Worm (Caenorhabditis elegans) whole organism, L1 larva: ENCODE results near the gene ZK380.2.
A peak's percentile ranks its signal among the peaks of the same experiment; 100 is the strongest.

ENCODE experiments used
- C04F5.9 ChIP-seq: sonication (generic microtip); optimal IDR thresholded peaks from 2 replicates; lab custom pipeline; 2016; ENCODE audit warnings: missing genetic modification characterization, missing compliant biosample characterization
- C16A3.4 ChIP-seq: fragments of 150-350 bp; optimal IDR thresholded peaks from 2 replicates; lab custom pipeline; 2014; ENCODE audit warnings: missing biosample characterization, missing genetic modification characterization
- C34B4.2 ChIP-seq: sonication (generic microtip); optimal IDR thresholded peaks from 2 replicates; lab custom pipeline; 2017; ENCODE audit warnings: mild to moderate bottlenecking, missing genetic modification characterization, missing compliant biosample characterization
- Y116A8C.19 ChIP-seq: sonication (generic microtip); optimal IDR thresholded peaks from 2 replicates; lab custom pipeline; 2016; ENCODE audit warnings: missing compliant biosample characterization, missing genetic modification characterization, borderline replicate concordance
- blmp-1 ChIP-seq: fragments of 150-350 bp; optimal IDR thresholded peaks from 2 replicates; lab custom pipeline; 2014; ENCODE audit warnings: missing biosample characterization, missing genetic modification characterization
- dpl-1 ChIP-seq, 3 experiments: fragments of 150-350 bp in 2 of 3; sonication (generic microtip) in 1 of 3; optimal IDR thresholded peaks; 2 replicates each; lab custom pipeline; 2014 to 2017; ENCODE audit warnings: missing biosample characterization in 3 of 3, missing genetic modification characterization in 3 of 3, missing genetic modification reagents in 3 of 3
- efl-3 ChIP-seq: fragments of 200-800 bp; sonication (Bioruptor generic); optimal IDR thresholded peaks from 2 replicates; lab custom pipeline; 2018; ENCODE audit warnings: mild to moderate bottlenecking, missing genetic modification characterization, missing compliant biosample characterization
- elt-3 ChIP-seq, 6 experiments: fragments of 150-350 bp in 1 of 6; sonication (generic microtip); optimal IDR thresholded peaks; 2 replicates each; lab custom pipeline; 2017 to 2018; ENCODE audit warnings: missing biosample characterization in 6 of 6, missing genetic modification characterization in 6 of 6, inconsistent platforms in 1 of 6
- ets-5 ChIP-seq: fragments of 200-800 bp; sonication (Bioruptor generic); IDR thresholded peaks from 2 replicates; pipeline ENCODE4 v1.3.6; 2022; ENCODE audit warnings: missing genetic modification characterization, missing compliant biosample characterization
- fkh-8 ChIP-seq: sonication (generic microtip); optimal IDR thresholded peaks from 2 replicates; lab custom pipeline; 2016; ENCODE audit warnings: mild to moderate bottlenecking, missing genetic modification characterization, missing compliant biosample characterization
- fos-1 ChIP-seq: fragments of 150-350 bp; optimal IDR thresholded peaks from 2 replicates; lab custom pipeline; 2014; ENCODE audit warnings: missing biosample characterization, missing genetic modification characterization
- hlh-4 ChIP-seq: sonication (generic microtip); optimal IDR thresholded peaks from 2 replicates; lab custom pipeline; 2016; ENCODE audit warnings: mild to moderate bottlenecking, missing genetic modification characterization, missing compliant biosample characterization
- isw-1 ChIP-seq: fragments of 200-800 bp; sonication (Bioruptor generic); IDR thresholded peaks from 2 replicates; pipeline ENCODE4 v1.3.6; 2022; ENCODE audit warnings: missing genetic modification characterization, missing compliant biosample characterization
- jun-1 ChIP-seq: fragments of 150-350 bp; optimal IDR thresholded peaks from 2 replicates; lab custom pipeline; 2014; ENCODE audit warnings: missing biosample characterization, missing genetic modification reagents, missing genetic modification characterization
- lin-13 ChIP-seq: fragments of 150-350 bp; optimal IDR thresholded peaks from 2 replicates; lab custom pipeline; 2014; ENCODE audit warnings: missing biosample characterization, missing genetic modification reagents, missing genetic modification characterization
- lin-14 ChIP-seq: fragments of 200-800 bp; sonication (Bioruptor generic); optimal IDR thresholded peaks from 2 replicates; lab custom pipeline; 2018; ENCODE audit warnings: mild to moderate bottlenecking, missing genetic modification characterization, moderate library complexity, missing compliant biosample characterization
- lin-15B ChIP-seq: fragments of 150-350 bp; sonication (generic microtip); optimal IDR thresholded peaks from 3 replicates; lab custom pipeline; 2014; ENCODE audit warnings: missing biosample characterization, missing genetic modification characterization
- mdl-1 ChIP-seq, 2 experiments: fragments of 150-350 bp; optimal IDR thresholded peaks; 2 replicates each; lab custom pipeline; 2014 to 2017; ENCODE audit warnings: missing biosample characterization in 2 of 2, missing genetic modification characterization in 2 of 2, inconsistent platforms in 1 of 2
- mep-1 ChIP-seq: fragments of 150-350 bp; optimal IDR thresholded peaks from 2 replicates; lab custom pipeline; 2014; ENCODE audit warnings: missing biosample characterization, missing genetic modification characterization
- nhr-237 ChIP-seq: fragments of 150-350 bp; optimal IDR thresholded peaks from 2 replicates; lab custom pipeline; 2014; ENCODE audit warnings: missing biosample characterization, missing genetic modification characterization
- nhr-28 ChIP-seq: fragments of 150-350 bp; optimal IDR thresholded peaks from 2 replicates; lab custom pipeline; 2014; ENCODE audit warnings: missing biosample characterization, missing genetic modification characterization
- nhr-47 ChIP-seq: sonication (generic microtip); optimal IDR thresholded peaks from 2 replicates; lab custom pipeline; 2016; ENCODE audit warnings: mild to moderate bottlenecking, missing genetic modification characterization, moderate library complexity, missing compliant biosample characterization
- nhr-71 ChIP-seq: sonication (generic microtip); optimal IDR thresholded peaks from 2 replicates; lab custom pipeline; 2016; ENCODE audit warnings: mild to moderate bottlenecking, missing genetic modification characterization, moderate library complexity, missing compliant biosample characterization
- nhr-76 ChIP-seq: sonication (generic microtip); optimal IDR thresholded peaks from 2 replicates; lab custom pipeline; 2017; ENCODE audit warnings: missing biosample characterization, missing genetic modification characterization
- pax-3 ChIP-seq: fragments of 200-800 bp; sonication (Bioruptor generic); optimal IDR thresholded peaks from 2 replicates; lab custom pipeline; 2018; ENCODE audit warnings: mild to moderate bottlenecking, missing genetic modification characterization, moderate library complexity, missing compliant biosample characterization
- pqm-1 ChIP-seq: sonication (generic microtip); optimal IDR thresholded peaks from 3 replicates; lab custom pipeline; 2017; ENCODE audit warnings: missing biosample characterization, missing genetic modification characterization
- rnt-1 ChIP-seq: sonication (generic microtip); optimal IDR thresholded peaks from 2 replicates; lab custom pipeline; 2016; ENCODE audit warnings: mild to moderate bottlenecking, missing genetic modification characterization, moderate library complexity, missing compliant biosample characterization
- skn-1 ChIP-seq: fragments of 150-350 bp; optimal IDR thresholded peaks from 2 replicates; lab custom pipeline; 2014; ENCODE audit warnings: missing biosample characterization, missing genetic modification characterization
- snpc-4 ChIP-seq: fragments of 150-350 bp; optimal IDR thresholded peaks from 2 replicates; lab custom pipeline; 2014; ENCODE audit warnings: missing biosample characterization, missing genetic modification characterization
- snu-23 ChIP-seq: sonication (generic microtip); optimal IDR thresholded peaks from 2 replicates; lab custom pipeline; 2016; ENCODE audit warnings: missing genetic modification characterization, missing compliant biosample characterization
- tlp-1 ChIP-seq: fragments of 150-350 bp; optimal IDR thresholded peaks from 2 replicates; lab custom pipeline; 2014; ENCODE audit warnings: missing biosample characterization, missing genetic modification characterization
- unc-62 ChIP-seq: fragments of 150-350 bp; optimal IDR thresholded peaks from 2 replicates; lab custom pipeline; 2014; ENCODE audit warnings: missing biosample characterization, missing genetic modification reagents, missing genetic modification characterization
- unc-86 ChIP-seq: sonication (generic microtip); optimal IDR thresholded peaks from 2 replicates; lab custom pipeline; 2016; ENCODE audit warnings: missing genetic modification characterization, missing compliant biosample characterization
- unc-98 ChIP-seq: fragments of 200-800 bp; sonication (Bioruptor generic); IDR thresholded peaks from 2 replicates; pipeline ENCODE4 v1.3.6; 2022; ENCODE audit warnings: missing genetic modification characterization, missing compliant biosample characterization
- xbp-1 ChIP-seq: sonication (generic microtip); optimal IDR thresholded peaks from 2 replicates; lab custom pipeline; 2016; ENCODE audit warnings: missing genetic modification characterization, missing compliant biosample characterization
- zip-4 ChIP-seq: fragments of 200-800 bp; sonication (Bioruptor generic); optimal IDR thresholded peaks from 2 replicates; lab custom pipeline; 2018; ENCODE audit warnings: mild to moderate bottlenecking, missing genetic modification characterization, moderate library complexity, missing compliant biosample characterization
- ztf-11 ChIP-seq, 2 experiments: sonication (generic microtip); optimal IDR thresholded peaks; 2 replicates each; lab custom pipeline; 2016 to 2017; ENCODE audit warnings: missing genetic modification characterization in 2 of 2, missing biosample characterization in 1 of 2, missing compliant biosample characterization in 1 of 2

ZK380.2 gene

ce11 chrX:1603027-1603426 lies 28.2 kb upstream of the ZK380.2 start:
- TF ChIP-seq lin-14 (GFP tag; lab: Kevin White, UChicago) (peak; percentile 40), tlp-1 (no peak)

- no peak for TF ChIP-seq fos-1 (tag; lab: Kevin White, UChicago)
- no peak for TF ChIP-seq lin-15B (tag; lab: Kevin White, UChicago)
- no peak for TF ChIP-seq pax-3 (tag; lab: Kevin White, UChicago)
- TF ChIP-seq xbp-1 (tag; lab: Kevin White, UChicago): no peak
- TF ChIP-seq ztf-11 (tag; optimal IDR thresholded peaks at IDR 0.05; lab: Kevin White, UChicago): no peak
- no peak for TF ChIP-seq C16A3.4 (tag; lab: Kevin White, UChicago)
- TF ChIP-seq unc-98: no peak
- TF ChIP-seq, all 84 proteins: peak for 0
These were observed 27.6 kb upstream of the ZK380.2 start for ce11 chrX:1603709-1604108.

- TF ChIP-seq ets-5 (GFP tag; lab: Robert Waterston, UW) (no peak), skn-1 (tag; lab: Kevin White, UChicago) (peak; percentile 14), elt-3 (tag; optimal IDR thresholded peaks at IDR 0.05; lab: Kevin White, UChicago) (no peak)
- TF ChIP-seq, all 84 proteins: peak for 1
These were observed 26.7 kb upstream of the ZK380.2 start, which contains the start of gene H11E01.3 for ce11 chrX:1604606-1605005. TSS of gene H11E01.3 (plus strand) at chrX:1604906.

ce11 chrX:1612948-1613347 lies 18.3 kb upstream of the ZK380.2 start:
- no peak for TF ChIP-seq nhr-71 (tag; lab: Kevin White, UChicago)
- no peak for TF ChIP-seq Y116A8C.19 (tag; lab: Kevin White, UChicago)
- no peak for TF ChIP-seq mdl-1 (tag; optimal IDR thresholded peaks at IDR 0.05; lab: Kevin White, UChicago)
- no peak for TF ChIP-seq unc-62 (GFP tag; lab: Kevin White, UChicago)
- TF ChIP-seq ets-5 (GFP tag; lab: Robert Waterston, UW): no peak
- TF ChIP-seq dpl-1 (GFP tag; optimal IDR thresholded peaks at IDR 0.05; lab: Kevin White, UChicago): no peak
- TF ChIP-seq hlh-4 (tag; lab: Kevin White, UChicago): no peak

ce11 chrX:1613860-1614259 lies 17.4 kb upstream of the ZK380.2 start:
- TF ChIP-seq unc-86 (tag; lab: Kevin White, UChicago) (no peak), zip-4 (GFP tag; lab: Kevin White, UChicago) (no peak), fkh-8 (tag; lab: Kevin White, UChicago) (no peak), C16A3.4 (tag; lab: Kevin White, UChicago) (no peak), pqm-1 (tag; lab: Kevin White, UChicago) (no peak), isw-1 (no peak), efl-3 (GFP tag; lab: Kevin White, UChicago) (no peak), C04F5.9 (tag; lab: Kevin White, UChicago) (no peak), lin-13 (no peak), nhr-47 (tag; lab: Kevin White, UChicago) (no peak), snpc-4 (tag; lab: Kevin White, UChicago) (no peak), mep-1 (tag; lab: Kevin White, UChicago) (no peak), fos-1 (tag; lab: Kevin White, UChicago) (no peak), jun-1 (no peak)

- TF ChIP-seq nhr-28 (tag; lab: Kevin White, UChicago): no peak
- TF ChIP-seq unc-62 (GFP tag; lab: Kevin White, UChicago): no peak
- TF ChIP-seq blmp-1: peak; percentile 24
- peak; percentile 31 for TF ChIP-seq rnt-1 (tag; lab: Kevin White, UChicago)
- no peak for TF ChIP-seq nhr-237 (tag; lab: Kevin White, UChicago)
- peak; percentile 62 for TF ChIP-seq nhr-71 (tag; lab: Kevin White, UChicago)
- TF ChIP-seq elt-3 (tag; optimal IDR thresholded peaks at IDR 0.05; lab: Kevin White, UChicago): peak in 1 of 6 experiments; percentile 34
- no peak for TF ChIP-seq C34B4.2 (tag; lab: Kevin White, UChicago)
- peak; percentile 7 for TF ChIP-seq snpc-4 (tag; lab: Kevin White, UChicago)
- no peak for TF ChIP-seq nhr-76 (tag; lab: Kevin White, UChicago)
- peak; percentile 16 for TF ChIP-seq snu-23
These were observed 10.4 kb upstream of the ZK380.2 start, which contains the start of gene H11E01.2 for ce11 chrX:1620678-1621449. TSS of gene H11E01.2 (plus strand) at chrX:1621057.
